Fruit fly (Drosophila melanogaster) whole organism, embryonic: ENCODE data around the gene alpha4GT2.

Experiments used
- Adf1 ChIP-seq: fragments of 200-800 bp; sonication (Bioruptor generic); IDR thresholded peaks from 2 replicates; pipeline ENCODE4 v1.3.6; 2022; ENCODE audit warnings: missing biosample characterization, missing genetic modification characterization
- BtbVII ChIP-seq: fragments of 200-800 bp; sonication (Bioruptor generic); optimal IDR thresholded peaks from 3 replicates; lab custom pipeline; 2017; ENCODE audit warnings: missing biosample characterization, mild to moderate bottlenecking, missing genetic modification characterization
- Bteb2 ChIP-seq: fragments of 200-800 bp; sonication (Bioruptor generic); optimal IDR thresholded peaks from 2 replicates; lab custom pipeline; 2016; ENCODE audit warnings: missing biosample characterization, missing genetic modification characterization
- C15 ChIP-seq: fragments of 200-800 bp; sonication (Bioruptor generic); IDR thresholded peaks from 3 replicates; pipeline ENCODE4 v1.3.6; 2022; ENCODE audit warnings: missing biosample characterization, missing genetic modification characterization
- CG10274 ChIP-seq: fragments of 200-800 bp; sonication (Bioruptor generic); optimal IDR thresholded peaks from 3 replicates; lab custom pipeline; 2017; ENCODE audit warnings: missing biosample characterization, mild to moderate bottlenecking, missing genetic modification characterization
- CG10366 ChIP-seq: fragments of 200-800 bp; sonication (Bioruptor generic); IDR thresholded peaks from 2 replicates; pipeline ENCODE4 v1.3.6; 2022; ENCODE audit warnings: missing biosample characterization, missing genetic modification characterization
- CG13123 ChIP-seq: fragments of 200-800 bp; sonication (Bioruptor generic); optimal IDR thresholded peaks from 2 replicates; lab custom pipeline; 2016; ENCODE audit warnings: missing biosample characterization, missing genetic modification characterization
- CG14860 ChIP-seq: fragments of 200-800 bp; sonication (Bioruptor generic); IDR thresholded peaks from 3 replicates; pipeline ENCODE4 v1.3.6; 2022; ENCODE audit warnings: missing biosample characterization, missing genetic modification characterization; ENCODE audit not compliant: partially characterized antibody
- CG17612 ChIP-seq: fragments of 200-800 bp; sonication (Bioruptor generic); IDR thresholded peaks from 2 replicates; pipeline ENCODE4 v1.3.6; 2022; ENCODE audit warnings: missing biosample characterization, missing genetic modification characterization
- CG18619 ChIP-seq: fragments of 200-800 bp; sonication (Bioruptor generic); optimal IDR thresholded peaks from 3 replicates; lab custom pipeline; 2017; ENCODE audit warnings: missing biosample characterization, mild to moderate bottlenecking, missing genetic modification characterization
- CG2116 ChIP-seq: fragments of 200-800 bp; sonication (Bioruptor generic); optimal IDR thresholded peaks from 3 replicates; lab custom pipeline; 2018; ENCODE audit warnings: missing biosample characterization, mild to moderate bottlenecking, missing genetic modification characterization
- CG2889 ChIP-seq: fragments of 200-800 bp; sonication (Bioruptor generic); IDR thresholded peaks from 3 replicates; pipeline ENCODE4 v1.3.6; 2022; ENCODE audit warnings: missing biosample characterization, missing genetic modification characterization
- CG31365 ChIP-seq: fragments of 200-800 bp; sonication (Bioruptor generic); optimal IDR thresholded peaks from 2 replicates; lab custom pipeline; 2018; ENCODE audit warnings: missing biosample characterization, mild to moderate bottlenecking, missing genetic modification characterization
- CG32532 ChIP-seq: fragments of 200-800 bp; sonication (Bioruptor generic); IDR thresholded peaks from 2 replicates; pipeline ENCODE4 v1.3.6; 2022; ENCODE audit warnings: missing biosample characterization, missing genetic modification characterization
- CG5180 ChIP-seq: fragments of 200-800 bp; sonication (Bioruptor generic); optimal IDR thresholded peaks from 3 replicates; lab custom pipeline; 2017; ENCODE audit warnings: missing biosample characterization, missing genetic modification characterization, mild to moderate bottlenecking, moderate library complexity, missing genetic modification reagents
- CG6765 ChIP-seq: fragments of 200-800 bp; sonication (Bioruptor generic); optimal IDR thresholded peaks from 3 replicates; lab custom pipeline; 2017; ENCODE audit warnings: missing biosample characterization, mild to moderate bottlenecking, missing genetic modification characterization
- CG7839 ChIP-seq: fragments of 200-800 bp; sonication (Bioruptor generic); optimal IDR thresholded peaks from 3 replicates; lab custom pipeline; 2018; ENCODE audit warnings: missing biosample characterization, mild to moderate bottlenecking, missing genetic modification characterization, moderate library complexity
- CG7987 ChIP-seq: fragments of 200-800 bp; sonication (Bioruptor generic); optimal IDR thresholded peaks from 2 replicates; lab custom pipeline; 2018; ENCODE audit warnings: missing biosample characterization, mild to moderate bottlenecking, missing genetic modification characterization, moderate library complexity
- CG8388 ChIP-seq: fragments of 200-800 bp; sonication (Bioruptor generic); optimal IDR thresholded peaks from 2 replicates; lab custom pipeline; 2019; ENCODE audit warnings: missing biosample characterization, mild to moderate bottlenecking, missing genetic modification characterization, moderate library complexity
- CG8478 ChIP-seq: fragments of >200 bp; optimal IDR thresholded peaks from 2 replicates; lab custom pipeline; 2018
- CG9215 ChIP-seq: fragments of 200-800 bp; sonication (Bioruptor generic); IDR thresholded peaks from 2 replicates; pipeline ENCODE4 v1.3.6; 2022; ENCODE audit warnings: missing biosample characterization, missing genetic modification characterization
- CG9727 ChIP-seq: fragments of 200-800 bp; sonication (Bioruptor generic); optimal IDR thresholded peaks from 3 replicates; lab custom pipeline; 2017; ENCODE audit warnings: missing biosample characterization, mild to moderate bottlenecking, missing genetic modification characterization
- CG9817 ChIP-seq: fragments of 200-800 bp; sonication (Bioruptor generic); optimal IDR thresholded peaks from 2 replicates; lab custom pipeline; 2018; ENCODE audit warnings: missing biosample characterization, mild to moderate bottlenecking, missing genetic modification characterization, moderate library complexity
- Camta ChIP-seq: fragments of 200-800 bp; sonication (Bioruptor generic); optimal IDR thresholded peaks from 2 replicates; lab custom pipeline; 2016; ENCODE audit warnings: missing biosample characterization, missing genetic modification characterization
- Dek ChIP-seq: fragments of 200-800 bp; sonication (Bioruptor generic); optimal IDR thresholded peaks from 3 replicates; lab custom pipeline; 2019; ENCODE audit warnings: missing biosample characterization, mild to moderate bottlenecking, missing genetic modification characterization, moderate library complexity
- Dll ChIP-seq: fragments of 200-800 bp; sonication (Bioruptor generic); IDR thresholded peaks from 4 replicates; pipeline ENCODE4 v1.3.6; 2022; ENCODE audit warnings: missing biosample characterization, missing genetic modification characterization; ENCODE audit not compliant: partially characterized antibody
- H2.0 ChIP-seq: fragments of 200-800 bp; sonication (Bioruptor generic); IDR thresholded peaks from 2 replicates; pipeline ENCODE4 v1.3.6; 2022; ENCODE audit warnings: missing biosample characterization, missing genetic modification characterization
- Hr3 ChIP-seq: fragments of 200-800 bp; sonication (Bioruptor generic); optimal IDR thresholded peaks from 3 replicates; lab custom pipeline; 2016; ENCODE audit warnings: missing biosample characterization, missing genetic modification characterization
- Kr ChIP-seq: fragments of 200-800 bp; sonication (Bioruptor generic); optimal IDR thresholded peaks from 2 replicates; lab custom pipeline; 2017; ENCODE audit warnings: missing biosample characterization, mild to moderate bottlenecking, missing genetic modification characterization
- MESR4 ChIP-seq: fragments of 200-800 bp; sonication (Bioruptor generic); optimal IDR thresholded peaks from 2 replicates; lab custom pipeline; 2018; ENCODE audit warnings: missing biosample characterization, mild to moderate bottlenecking, missing genetic modification characterization, moderate library complexity
- Oaz ChIP-seq: fragments of 200-800 bp; sonication (Bioruptor generic); IDR thresholded peaks from 2 replicates; pipeline ENCODE4 v1.3.6; 2022; ENCODE audit warnings: missing biosample characterization, missing genetic modification characterization
- Scr ChIP-seq: fragments of 200-800 bp; sonication (Bioruptor generic); IDR thresholded peaks from 2 replicates; pipeline ENCODE4 v1.3.6; 2022; ENCODE audit warnings: missing biosample characterization, missing genetic modification characterization; ENCODE audit not compliant: partially characterized antibody
- Sox102F ChIP-seq: fragments of 200-800 bp; sonication (Bioruptor generic); optimal IDR thresholded peaks from 2 replicates; lab custom pipeline; 2018; ENCODE audit warnings: missing biosample characterization, mild to moderate bottlenecking, missing genetic modification characterization, moderate library complexity
- Spps ChIP-seq: fragments of 200-800 bp; sonication (Bioruptor generic); optimal IDR thresholded peaks from 2 replicates; lab custom pipeline; 2018; ENCODE audit warnings: missing biosample characterization, mild to moderate bottlenecking, missing genetic modification characterization
- abd-A ChIP-seq: fragments of 200-800 bp; sonication (Bioruptor generic); optimal IDR thresholded peaks from 3 replicates; lab custom pipeline; 2019; ENCODE audit warnings: missing biosample characterization, mild to moderate bottlenecking, missing genetic modification characterization, moderate library complexity
- ara ChIP-seq: fragments of 200-800 bp; sonication (Bioruptor generic); IDR thresholded peaks from 2 replicates; pipeline ENCODE4 v1.3.6; 2022; ENCODE audit warnings: missing biosample characterization, missing genetic modification characterization
- ash1 ChIP-seq: fragments of 200-800 bp; sonication (Bioruptor generic); optimal IDR thresholded peaks from 2 replicates; lab custom pipeline; 2018; ENCODE audit warnings: missing biosample characterization, mild to moderate bottlenecking, missing genetic modification characterization
- ato ChIP-seq: fragments of 200-800 bp; sonication (Bioruptor generic); IDR thresholded peaks from 2 replicates; pipeline ENCODE4 v1.3.6; 2022; ENCODE audit warnings: missing biosample characterization, missing genetic modification characterization; ENCODE audit not compliant: partially characterized antibody
- az2 ChIP-seq: fragments of 200-800 bp; sonication (Bioruptor generic); optimal IDR thresholded peaks from 3 replicates; lab custom pipeline; 2016; ENCODE audit warnings: missing biosample characterization, missing genetic modification characterization
- bowl ChIP-seq: fragments of 200-800 bp; sonication (Bioruptor generic); IDR thresholded peaks from 2 replicates; pipeline ENCODE4 v1.3.6; 2022; ENCODE audit warnings: missing biosample characterization, missing genetic modification characterization
- crp ChIP-seq, 2 experiments: fragments of 200-800 bp; sonication (Bioruptor generic); optimal IDR thresholded peaks; 2 replicates in 1 of 2; 3 replicates in 1 of 2; lab custom pipeline; 2017; ENCODE audit warnings: missing biosample characterization in 2 of 2, missing genetic modification characterization in 2 of 2, mild to moderate bottlenecking in 1 of 2, moderate library complexity in 1 of 2
- da ChIP-seq: fragments of 200-800 bp; sonication (Bioruptor generic); optimal IDR thresholded peaks from 2 replicates; lab custom pipeline; 2016; ENCODE audit warnings: missing biosample characterization, missing genetic modification characterization
- dm ChIP-seq: fragments of 200-800 bp; sonication (Bioruptor generic); optimal IDR thresholded peaks from 3 replicates; lab custom pipeline; 2016; ENCODE audit warnings: missing biosample characterization, missing genetic modification characterization
- dysf ChIP-seq: fragments of 200-800 bp; sonication (Bioruptor generic); IDR thresholded peaks from 3 replicates; pipeline ENCODE4 v1.3.6; 2022; ENCODE audit warnings: missing biosample characterization, missing genetic modification characterization
- lab ChIP-seq: fragments of 200-800 bp; sonication (Bioruptor generic); optimal IDR thresholded peaks from 3 replicates; lab custom pipeline; 2017; ENCODE audit warnings: missing biosample characterization, missing genetic modification characterization, mild to moderate bottlenecking, moderate library complexity, missing genetic modification reagents
- mirr ChIP-seq: fragments of 200-800 bp; sonication (Bioruptor generic); optimal IDR thresholded peaks from 3 replicates; lab custom pipeline; 2018; ENCODE audit warnings: missing biosample characterization, mild to moderate bottlenecking, missing genetic modification characterization
- p53 ChIP-seq: fragments of 200-800 bp; sonication (Bioruptor generic); optimal IDR thresholded peaks from 2 replicates; lab custom pipeline; 2016; ENCODE audit warnings: missing biosample characterization, missing genetic modification characterization
- ranshi ChIP-seq: fragments of 200-800 bp; sonication (Bioruptor generic); IDR thresholded peaks from 2 replicates; pipeline ENCODE4 v1.3.6; 2022; ENCODE audit warnings: missing biosample characterization, missing genetic modification characterization
- sr ChIP-seq: fragments of 200-800 bp; sonication (Bioruptor generic); IDR thresholded peaks from 3 replicates; pipeline ENCODE4 v1.3.6; 2022; ENCODE audit warnings: missing biosample characterization, missing genetic modification characterization
- sug ChIP-seq: fragments of 200-800 bp; optimal IDR thresholded peaks from 2 replicates; lab custom pipeline; 2019; ENCODE audit warnings: missing biosample characterization, mild to moderate bottlenecking, missing genetic modification characterization, moderate library complexity
- trem ChIP-seq: fragments of 200-800 bp; optimal IDR thresholded peaks from 3 replicates; lab custom pipeline; 2019; ENCODE audit warnings: missing biosample characterization, mild to moderate bottlenecking, missing genetic modification characterization, moderate library complexity

The alpha4GT2 gene

DNA sequence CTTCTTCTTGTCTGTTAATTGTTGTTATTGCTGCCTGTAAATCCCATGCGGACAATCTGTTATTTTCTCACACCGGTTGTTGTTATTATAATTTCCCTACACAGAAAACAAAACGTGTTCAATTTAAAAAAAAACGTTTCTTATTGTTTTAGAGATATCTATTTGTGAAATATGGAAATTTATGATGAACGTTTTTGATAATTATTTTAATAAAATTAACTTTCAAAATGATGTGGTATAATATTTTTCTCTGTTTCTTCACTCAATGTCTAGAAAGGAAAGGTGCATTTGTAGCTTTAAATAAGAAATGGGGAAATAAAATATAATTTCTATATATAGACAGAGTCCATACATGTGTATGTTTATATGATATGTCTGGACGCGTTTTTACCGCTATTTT is 52.3 kb downstream of the alpha4GT2 start (continued):
- peak; percentile 43; the same call in 1 of the 3 replicates for TF ChIP-seq dysf (GFP tag; lab: Robert Waterston, UW)
- peak; percentile 69 for TF ChIP-seq trem
- TF ChIP-seq mirr (GFP tag; lab: Kevin White, UChicago) = no peak
- no peak for TF ChIP-seq CG9817 (tag; lab: Kevin White, UChicago)
- no peak for TF ChIP-seq CG32532
- TF ChIP-seq Camta (GFP tag; lab: Kevin White, UChicago) = peak; percentile 46
- TF ChIP-seq lab (GFP tag; lab: Kevin White, UChicago) = peak; percentile 17
- no peak for TF ChIP-seq CG2889 (GFP tag; lab: Robert Waterston, UW)
- TF ChIP-seq sr (GFP tag; lab: Robert Waterston, UW) = no peak
- no peak for TF ChIP-seq BtbVII (GFP tag; lab: Kevin White, UChicago)
- TF ChIP-seq C15 (GFP tag; lab: Robert Waterston, UW) = no peak
- TF ChIP-seq CG13123 = peak; percentile 3
- no peak for TF ChIP-seq Kr
- TF ChIP-seq CG8478 (lab: Kevin White, UChicago) = no peak
- TF ChIP-seq CG7839 = peak; percentile 81
- no peak for TF ChIP-seq bowl
- TF ChIP-seq ranshi (GFP tag; lab: Robert Waterston, UW) = 0 out of 2 replicates have a peak, but pooled peaks have one; percentile 50
- TF ChIP-seq CG17612 = no peak
- TF ChIP-seq Sox102F (GFP tag; lab: Kevin White, UChicago) = peak; percentile 88
- peak; percentile 44 for TF ChIP-seq Bteb2
- TF ChIP-seq az2 (GFP tag; lab: Kevin White, UChicago) = peak; percentile 64
- no peak for TF ChIP-seq CG31365 (tag; lab: Kevin White, UChicago)
- no peak for TF ChIP-seq da (GFP tag; lab: Kevin White, UChicago)
- peak; percentile 75 for TF ChIP-seq Spps (tag; lab: Kevin White, UChicago)
- no peak for TF ChIP-seq CG14860 (GFP tag; lab: Robert Waterston, UW)
- no peak for TF ChIP-seq crp (GFP tag; optimal IDR thresholded peaks at IDR 0.05; lab: Kevin White, UChicago)
- TF ChIP-seq CG10366 (GFP tag; lab: Robert Waterston, UW) = peak; percentile 11; the same call in 1 of the 2 replicates
- no peak for TF ChIP-seq abd-A (tag; lab: Kevin White, UChicago)
- TF ChIP-seq dm (GFP tag; lab: Kevin White, UChicago) = no peak
- peak; percentile 68 for TF ChIP-seq Hr3
- peak; percentile 44; the same call in 1 of the 2 replicates for TF ChIP-seq ara (GFP tag; lab: Robert Waterston, UW)
- TF ChIP-seq CG18619 (GFP tag; lab: Kevin White, UChicago) = peak; percentile 32
- no peak for TF ChIP-seq CG6765 (GFP tag; lab: Kevin White, UChicago)
- no peak for TF ChIP-seq Dll (GFP tag; lab: Robert Waterston, UW)
- no peak for TF ChIP-seq CG10274 (GFP tag; lab: Kevin White, UChicago)
- TF ChIP-seq CG9727 (GFP tag; lab: Kevin White, UChicago) = peak; percentile 77
- no peak for TF ChIP-seq Adf1 (GFP tag; lab: Robert Waterston, UW)
- TF ChIP-seq H2.0 = peak; percentile 38; the same call in 1 of the 2 replicates
- TF ChIP-seq CG5180 (GFP tag; lab: Kevin White, UChicago) = no peak
- TF ChIP-seq Scr (GFP tag; lab: Robert Waterston, UW) = no peak
- TF ChIP-seq p53 (GFP tag; lab: Kevin White, UChicago) = no peak
- no peak for TF ChIP-seq CG9215 (GFP tag; lab: Robert Waterston, UW)
- no peak for TF ChIP-seq sug (tag; lab: Kevin White, UChicago)
- TF ChIP-seq CG8388 (GFP tag; lab: Kevin White, UChicago) = peak; percentile 91
- TF ChIP-seq Dek (tag; lab: Kevin White, UChicago) = peak; percentile 7
- TF ChIP-seq CG2116 (GFP tag; lab: Kevin White, UChicago) = peak; percentile 33
- no peak for TF ChIP-seq ato (GFP tag; lab: Robert Waterston, UW)
- TF ChIP-seq MESR4 (GFP tag; lab: Kevin White, UChicago) = no peak
- TF ChIP-seq CG7987 (GFP tag; lab: Kevin White, UChicago) = no peak
- TF ChIP-seq ash1 (GFP tag; lab: Kevin White, UChicago) = no peak
- no peak for TF ChIP-seq Oaz (GFP tag; lab: Robert Waterston, UW)
